Fruit fly (Drosophila melanogaster) S2 (cell line): ENCODE results near the gene Tim17b2.

ENCODE experiments used
- CG8478 ChIP-seq: fragments of >200 bp; optimal IDR thresholded peaks from 2 replicates; lab custom pipeline; 2018
- CTCF ChIP-seq, 2 experiments: fragments of >200 bp; optimal IDR thresholded peaks; 2 replicates each; lab custom pipeline; 2018

- no peak for TF ChIP-seq CTCF (optimal IDR thresholded peaks at IDR 0.05; lab: Kevin White, UChicago)
- no peak for TF ChIP-seq CG8478 (lab: Kevin White, UChicago)
Observed at dm6 chr2L:15490206-15490851, 5.8 kb downstream of the Tim17b2 start.
